Worm (Caenorhabditis elegans) whole organism, L4 larva: ENCODE measurements around the gene pfd-2.

Experiments used
- ceh-28 ChIP-seq: fragments of 150-350 bp; optimal IDR thresholded peaks from 2 replicates; lab custom pipeline; 2014; ENCODE audit warnings: missing biosample characterization, missing genetic modification reagents, missing genetic modification characterization
- dpl-1 ChIP-seq: fragments of 150-350 bp; optimal IDR thresholded peaks from 2 replicates; lab custom pipeline; 2014; ENCODE audit warnings: missing biosample characterization, missing genetic modification reagents, missing genetic modification characterization
- nhr-102 ChIP-seq: sonication (generic microtip); optimal IDR thresholded peaks from 2 replicates; lab custom pipeline; 2016; ENCODE audit warnings: mild to moderate bottlenecking, missing genetic modification characterization, moderate library complexity, missing compliant biosample characterization
- nhr-11 ChIP-seq: fragments of 150-350 bp; optimal IDR thresholded peaks from 2 replicates; lab custom pipeline; 2014; ENCODE audit warnings: missing biosample characterization, missing genetic modification characterization
- nhr-237 ChIP-seq: sonication (generic microtip); optimal IDR thresholded peaks from 2 replicates; lab custom pipeline; 2017; ENCODE audit warnings: missing biosample characterization, missing genetic modification characterization
- nhr-25 ChIP-seq: sonication (generic microtip); optimal IDR thresholded peaks from 2 replicates; lab custom pipeline; 2017; ENCODE audit warnings: missing genetic modification characterization, mild to moderate bottlenecking, missing compliant biosample characterization, antibody characterized with exemption, moderate library complexity, borderline replicate concordance; ENCODE audit not compliant: insufficient read depth
- vab-7 ChIP-seq: fragments of 200-800 bp; sonication (Bioruptor generic); IDR thresholded peaks from 2 replicates; pipeline ENCODE4 v1.3.6; 2022; ENCODE audit warnings: missing genetic modification reagents, missing genetic modification characterization, missing compliant biosample characterization
- ztf-11 ChIP-seq: fragments of 150-350 bp; optimal IDR thresholded peaks from 2 replicates; lab custom pipeline; 2014; ENCODE audit warnings: missing biosample characterization, missing genetic modification characterization

DNA sequence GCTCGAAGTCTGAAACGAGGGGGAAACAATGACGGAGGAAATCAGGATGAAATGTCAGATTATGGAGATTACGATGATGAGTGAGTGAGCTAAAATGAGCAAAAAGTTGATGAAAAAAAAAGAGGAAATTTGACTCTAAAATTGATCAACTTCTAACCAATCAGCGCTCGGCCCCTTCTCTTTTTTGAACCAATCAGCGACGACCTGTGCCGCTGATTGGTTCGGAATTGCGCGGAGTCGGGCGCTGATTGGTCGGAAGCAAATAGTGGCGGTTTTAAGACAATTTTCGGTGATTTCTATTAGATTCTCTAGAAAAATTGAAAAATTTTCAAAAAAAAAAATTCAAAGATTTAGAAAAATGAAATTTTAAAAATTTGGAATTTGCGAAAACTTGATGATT lies 11.2 kb downstream of the pfd-2 start:
- no peak for TF ChIP-seq nhr-102 (tag; lab: Kevin White, UChicago)
- no peak for TF ChIP-seq ztf-11 (tag; lab: Kevin White, UChicago)
- no peak for TF ChIP-seq vab-7
- TF ChIP-seq nhr-237: no peak
- no peak for TF ChIP-seq ceh-28
- TF ChIP-seq dpl-1 (GFP tag; lab: Kevin White, UChicago): no peak
- TF ChIP-seq nhr-11 (tag; lab: Kevin White, UChicago): no peak
- TF ChIP-seq nhr-25 (tag; lab: Kevin White, UChicago): no peak
